Worm (Caenorhabditis elegans) whole organism, early embryonic: Measurements from ENCODE around the gene odr-3.

Source experiments
- ama-1 ChIP-seq: fragments of 150-350 bp; optimal IDR thresholded peaks from 2 replicates; lab custom pipeline; 2014
- flt-1 ChIP-seq: fragments of 200-800 bp; sonication (Bioruptor generic); IDR thresholded peaks from 2 replicates; pipeline ENCODE4 v1.3.6; 2022; ENCODE audit warnings: missing genetic modification characterization, missing compliant biosample characterization
- hmg-4 ChIP-seq: fragments of 200-800 bp; sonication (Bioruptor generic); optimal IDR thresholded peaks from 2 replicates; lab custom pipeline; 2018; ENCODE audit warnings: mild to moderate bottlenecking, missing genetic modification characterization, missing compliant biosample characterization
- scrt-1 ChIP-seq: fragments of 200-800 bp; sonication (Bioruptor generic); IDR thresholded peaks from 2 replicates; pipeline ENCODE4 v1.3.6; 2022; ENCODE audit warnings: missing genetic modification characterization, missing compliant biosample characterization
- sea-1 ChIP-seq: fragments of 200-800 bp; sonication (Bioruptor generic); conservative IDR thresholded peaks from 2 replicates; pipeline ENCODE4 v1.3.6; 2022; ENCODE audit warnings: missing genetic modification characterization, missing compliant biosample characterization
- tbx-37 ChIP-seq: fragments of 200-800 bp; sonication (Bioruptor generic); conservative IDR thresholded peaks from 2 replicates; pipeline ENCODE4 v1.3.6; 2022; ENCODE audit warnings: missing genetic modification reagents, missing genetic modification characterization, missing compliant biosample characterization

- TF ChIP-seq flt-1 (no peak), scrt-1 (GFP tag; lab: Robert Waterston, UW) (no peak), ama-1 (no peak), sea-1 (no peak), tbx-37 (GFP tag; lab: Robert Waterston, UW) (no peak), hmg-4 (no peak)
These were observed 26.6 kb upstream of the odr-3 start, which contains the start of gene F32F2.4 for ce11 chrV:13275959-13276358.
